Fruit fly (Drosophila melanogaster): ENCODE data around the gene CG18095.

dm6 chr2L:14020875-14021643 is 10.3 kb downstream of the CG18095 start:
- TF ChIP-seq psq (optimal IDR thresholded peaks at IDR 0.05) (no peak), usp (GFP tag; optimal IDR thresholded peaks at IDR 0.05) (no peak), CG8478 (optimal IDR thresholded peaks at IDR 0.05) (no peak), EcR (GFP tag; optimal IDR thresholded peaks at IDR 0.05) (no peak), pan (optimal IDR thresholded peaks at IDR 0.05) (peak; percentile 72)

Measured in whole organism.